Worm (Caenorhabditis elegans): Measurements from ENCODE around the gene zig-5.
A peak's percentile ranks its signal among the peaks of the same experiment; 100 is the strongest.

The zig-5 gene

DNA sequence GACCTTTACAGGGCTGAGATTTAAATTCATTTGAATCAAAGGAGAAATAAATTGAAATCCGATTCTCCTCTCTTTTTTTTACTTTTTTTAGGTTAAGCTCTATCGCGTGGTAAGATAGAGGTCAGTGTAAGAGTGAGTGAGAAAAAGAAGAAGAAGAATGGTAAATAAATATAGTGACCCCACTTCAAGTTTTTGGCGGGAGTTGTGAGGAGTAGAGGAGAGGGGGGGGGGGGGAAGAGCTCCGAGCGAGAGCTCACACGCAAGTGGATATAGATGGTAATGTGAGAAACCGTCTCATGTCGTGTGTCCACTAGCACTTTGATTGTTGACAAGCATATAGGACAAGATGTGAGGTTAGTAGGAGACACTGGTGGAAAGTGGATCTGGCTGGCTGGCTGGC lies 13.7 kb upstream of the zig-5 start, which contains the start of gene W05B2.2:
Gene W05B2.2, minus strand, starts transcription at position 101 of the 400 bp plus-strand sequence.
- no peak for TF ChIP-seq dpff-1 (tag; optimal IDR thresholded peaks at IDR 0.05)
- no peak for TF ChIP-seq repo-1 (tag; optimal IDR thresholded peaks at IDR 0.05)
- TF ChIP-seq ceh-27 (GFP tag; optimal IDR thresholded peaks at IDR 0.05), result no peak
- no peak for TF ChIP-seq B0035.1 (tag; optimal IDR thresholded peaks at IDR 0.05)

DNA sequence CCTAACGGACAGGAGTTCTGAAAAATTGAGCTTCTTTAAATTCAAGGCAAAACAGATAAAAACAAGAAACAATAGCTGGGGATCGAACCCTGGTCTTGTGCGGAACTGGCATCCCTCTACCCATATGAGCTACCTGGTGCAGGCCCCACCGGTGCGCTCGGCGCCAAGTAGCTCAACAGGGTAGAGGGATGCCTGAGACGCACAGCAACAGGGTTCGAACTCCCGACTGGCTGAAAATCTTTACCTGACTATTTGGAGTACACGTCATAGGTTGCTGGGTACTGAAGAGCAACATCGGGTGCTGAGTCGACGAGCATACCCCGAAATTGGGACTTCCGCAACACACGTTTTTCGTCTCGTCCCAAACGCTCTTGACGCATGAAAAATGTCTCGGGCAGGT lies 9.6 kb upstream of the zig-5 start:
- TF ChIP-seq F23B12.7 (tag; optimal IDR thresholded peaks at IDR 0.05; ENCODE audit: insufficient read depth) (no peak), him-1 (tag; optimal IDR thresholded peaks at IDR 0.05) (no peak), fkh-3 (tag; optimal IDR thresholded peaks at IDR 0.05) (no peak), hmg-1.2 (GFP tag; IDR thresholded peaks at IDR 0.05) (no peak), sptf-2 (GFP tag; optimal IDR thresholded peaks at IDR 0.05) (no peak), K11D2.4 (GFP tag; IDR thresholded peaks at IDR 0.05) (no peak), madf-3 (GFP tag; IDR thresholded peaks at IDR 0.05) (no peak), tbp1 (GFP tag; optimal IDR thresholded peaks at IDR 0.05) (peak; percentile 50), nhr-120 (GFP tag; IDR thresholded peaks at IDR 0.05) (no peak), rpc-1 (optimal IDR thresholded peaks at IDR 0.05) (no peak), rpc-1 (tag; optimal IDR thresholded peaks at IDR 0.05) (peak; percentile 31), lir-1 (GFP tag; conservative IDR thresholded peaks at IDR 0.05) (no peak), cebp-1 (GFP tag; IDR thresholded peaks at IDR 0.05) (no peak), cebp-1 (tag; optimal IDR thresholded peaks at IDR 0.05) (no peak), zfh-2 (GFP tag; conservative IDR thresholded peaks at IDR 0.05) (0 out of 2 replicates have a peak, but pooled peaks have one; percentile 54), ccch-3 (GFP tag; optimal IDR thresholded peaks at IDR 0.05) (no peak), hsf-1 (GFP tag; IDR thresholded peaks at IDR 0.05) (no peak), Y67H2A.10 (GFP tag; conservative IDR thresholded peaks at IDR 0.05) (no peak), ztf-6 (GFP tag; IDR thresholded peaks at IDR 0.05) (no peak), ceh-79 (tag; optimal IDR thresholded peaks at IDR 0.05) (no peak), nfya-2 (GFP tag; IDR thresholded peaks at IDR 0.05) (no peak), lin-26 (GFP tag; IDR thresholded peaks at IDR 0.05) (peak; percentile 63; the same call in 1 of the 2 replicates), Y53F4B.3 (GFP tag; IDR thresholded peaks at IDR 0.05) (no peak), nfyb-1 (GFP tag; IDR thresholded peaks at IDR 0.05) (0 out of 2 replicates have a peak, but pooled peaks have one; percentile 32), attf-6 (GFP tag; IDR thresholded peaks at IDR 0.05) (no peak), aptf-3 (GFP tag; IDR thresholded peaks at IDR 0.05) (no peak), ceh-100 (GFP tag; IDR thresholded peaks at IDR 0.05) (no peak)

DNA sequence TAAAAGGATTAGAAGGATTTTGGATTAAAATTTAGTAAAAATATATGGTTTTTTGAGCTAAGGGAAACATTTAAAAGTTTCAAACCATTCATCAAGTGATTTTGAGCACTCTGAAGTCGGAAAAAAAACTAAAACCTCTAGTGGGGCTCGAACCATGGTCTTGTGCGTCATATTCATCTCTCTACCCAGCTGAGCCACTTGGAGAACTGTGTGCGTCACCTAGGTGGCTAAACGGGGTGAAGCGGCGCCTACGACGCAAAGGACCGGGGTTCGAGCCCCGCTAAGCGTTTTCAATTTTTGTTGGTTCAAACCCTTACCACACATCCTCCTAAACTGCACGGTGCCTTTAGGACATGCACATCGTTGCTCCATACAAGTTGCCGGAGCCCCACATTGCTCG lies 7.1 kb upstream of the zig-5 start:
- TF ChIP-seq nfyb-1 (GFP tag; IDR thresholded peaks at IDR 0.05), result no peak
- 0 out of 2 replicates have a peak, but pooled peaks have one; percentile 25 for TF ChIP-seq D2030.7 (GFP tag; IDR thresholded peaks at IDR 0.05)
- TF ChIP-seq sea-2 (GFP tag; IDR thresholded peaks at IDR 0.05), result 0 out of 2 replicates have a peak, but pooled peaks have one; percentile 16
- peak; percentile 35 for TF ChIP-seq F33H1.4 (GFP tag; IDR thresholded peaks at IDR 0.05)
- no peak for TF ChIP-seq mxl-1 (tag; optimal IDR thresholded peaks at IDR 0.05)
- TF ChIP-seq dox-1 (GFP tag; IDR thresholded peaks at IDR 0.05), result 0 out of 2 replicates have a peak, but pooled peaks have one; percentile 25
- peak; percentile 70 for TF ChIP-seq tbp1 (GFP tag; optimal IDR thresholded peaks at IDR 0.05)
- TF ChIP-seq nhr-90 (tag; optimal IDR thresholded peaks at IDR 0.05), result no peak
- no peak for TF ChIP-seq Y53F4B.3 (GFP tag; IDR thresholded peaks at IDR 0.05)
- no peak for TF ChIP-seq rpc-1 (optimal IDR thresholded peaks at IDR 0.05)
- TF ChIP-seq rpc-1 (tag; optimal IDR thresholded peaks at IDR 0.05), result peak; percentile 51
- no peak for TF ChIP-seq tbx-9 (tag; optimal IDR thresholded peaks at IDR 0.05; ENCODE audit: borderline replicate concordance)
- no peak for TF ChIP-seq egl-18 (GFP tag; IDR thresholded peaks at IDR 0.05)
- 0 out of 2 replicates have a peak, but pooled peaks have one; percentile 31 for TF ChIP-seq pbrm-1 (GFP tag; IDR thresholded peaks at IDR 0.05)
- no peak for TF ChIP-seq lag-1 (GFP tag; IDR thresholded peaks at IDR 0.05)
